Worm (Caenorhabditis elegans) whole organism, mixed stage, embryonic: Measurements from ENCODE around the gene cec-6.

Experiments used
- M03D4.4 ChIP-seq: sonication (generic microtip); optimal IDR thresholded peaks from 2 replicates; lab custom pipeline; 2017; ENCODE audit warnings: mild to moderate bottlenecking, missing genetic modification characterization, missing compliant biosample characterization
- bed-3 ChIP-seq: fragments of 200-800 bp; sonication (Bioruptor generic); optimal IDR thresholded peaks from 3 replicates; lab custom pipeline; 2018; ENCODE audit warnings: mild to moderate bottlenecking, missing genetic modification characterization, moderate library complexity, missing compliant biosample characterization
- blmp-1 ChIP-seq: fragments of 150-350 bp; optimal IDR thresholded peaks from 2 replicates; lab custom pipeline; 2014; ENCODE audit warnings: missing biosample characterization, missing genetic modification characterization
- ceh-39 ChIP-seq: fragments of 150-350 bp; optimal IDR thresholded peaks from 2 replicates; lab custom pipeline; 2014; ENCODE audit warnings: missing biosample characterization, missing genetic modification characterization
- ceh-43 ChIP-seq: fragments of 200-800 bp; sonication (Bioruptor generic); optimal IDR thresholded peaks from 2 replicates; lab custom pipeline; 2018; ENCODE audit warnings: mild to moderate bottlenecking, missing genetic modification characterization, moderate library complexity, missing compliant biosample characterization
- ceh-83 ChIP-seq: fragments of 200-800 bp; sonication (Bioruptor generic); optimal IDR thresholded peaks from 2 replicates; lab custom pipeline; 2018; ENCODE audit warnings: mild to moderate bottlenecking, missing genetic modification characterization, missing compliant biosample characterization
- ces-1 ChIP-seq: fragments of 150-350 bp; optimal IDR thresholded peaks from 2 replicates; lab custom pipeline; 2014; ENCODE audit warnings: missing biosample characterization, missing genetic modification reagents, missing genetic modification characterization
- drap-1 ChIP-seq: fragments of 200-800 bp; sonication (Bioruptor generic); optimal IDR thresholded peaks from 3 replicates; lab custom pipeline; 2018; ENCODE audit warnings: mild to moderate bottlenecking, missing genetic modification characterization, missing compliant biosample characterization
- elt-1 ChIP-seq: sonication (generic microtip); optimal IDR thresholded peaks from 2 replicates; lab custom pipeline; 2017; ENCODE audit warnings: missing genetic modification characterization, mild to moderate bottlenecking, missing compliant biosample characterization, antibody characterized with exemption, moderate library complexity, borderline replicate concordance; ENCODE audit not compliant: insufficient read depth
- elt-3 ChIP-seq: fragments of 150-350 bp; optimal IDR thresholded peaks from 2 replicates; lab custom pipeline; 2014; ENCODE audit warnings: missing biosample characterization, missing genetic modification characterization
- flh-1 ChIP-seq: fragments of 200-800 bp; sonication (Bioruptor generic); optimal IDR thresholded peaks from 2 replicates; lab custom pipeline; 2018; ENCODE audit warnings: mild to moderate bottlenecking, missing genetic modification characterization, moderate library complexity, missing compliant biosample characterization
- ham-2 ChIP-seq: fragments of 200-800 bp; sonication (Bioruptor generic); optimal IDR thresholded peaks from 2 replicates; lab custom pipeline; 2018; ENCODE audit warnings: mild to moderate bottlenecking, missing genetic modification characterization, missing compliant biosample characterization
- hlh-1 ChIP-seq: fragments of 150-350 bp; optimal IDR thresholded peaks from 2 replicates; lab custom pipeline; 2014; ENCODE audit warnings: missing biosample characterization, missing genetic modification reagents, missing genetic modification characterization
- lin-32 ChIP-seq: fragments of 200-800 bp; sonication (Bioruptor generic); optimal IDR thresholded peaks from 2 replicates; lab custom pipeline; 2018; ENCODE audit warnings: mild to moderate bottlenecking, missing genetic modification characterization, missing compliant biosample characterization
- lsy-2 ChIP-seq: fragments of 150-350 bp; optimal IDR thresholded peaks from 2 replicates; lab custom pipeline; 2014; ENCODE audit warnings: missing biosample characterization, missing genetic modification characterization
- mls-2 ChIP-seq: sonication (generic microtip); optimal IDR thresholded peaks from 2 replicates; lab custom pipeline; 2016; ENCODE audit warnings: mild to moderate bottlenecking, missing genetic modification characterization, moderate library complexity, missing compliant biosample characterization
- nhr-12 ChIP-seq: fragments of 150-350 bp; optimal IDR thresholded peaks from 2 replicates; lab custom pipeline; 2014; ENCODE audit warnings: missing biosample characterization, missing genetic modification characterization
- nhr-2 ChIP-seq: fragments of 150-350 bp; optimal IDR thresholded peaks from 2 replicates; lab custom pipeline; 2014; ENCODE audit warnings: missing biosample characterization, missing genetic modification characterization
- nhr-237 ChIP-seq: fragments of 150-350 bp; optimal IDR thresholded peaks from 2 replicates; lab custom pipeline; 2014; ENCODE audit warnings: missing biosample characterization, missing genetic modification characterization
- nhr-76 ChIP-seq: sonication (generic microtip); optimal IDR thresholded peaks from 2 replicates; lab custom pipeline; 2017; ENCODE audit warnings: missing biosample characterization, missing genetic modification characterization
- pha-4 ChIP-seq: fragments of 150-350 bp; optimal IDR thresholded peaks from 2 replicates; lab custom pipeline; 2018; ENCODE audit warnings: missing biosample characterization, missing genetic modification reagents, missing genetic modification characterization
- sem-2 ChIP-seq: fragments of 200-800 bp; sonication (Bioruptor generic); optimal IDR thresholded peaks from 2 replicates; lab custom pipeline; 2018; ENCODE audit warnings: mild to moderate bottlenecking, missing genetic modification characterization, missing compliant biosample characterization
- snpc-4 ChIP-seq: fragments of 150-350 bp; optimal IDR thresholded peaks from 2 replicates; lab custom pipeline; 2014; ENCODE audit warnings: missing biosample characterization, missing genetic modification characterization
- sptf-1 ChIP-seq: sonication (generic microtip); optimal IDR thresholded peaks from 2 replicates; lab custom pipeline; 2017; ENCODE audit warnings: mild to moderate bottlenecking, missing genetic modification characterization, moderate library complexity, missing compliant biosample characterization
- tbx-8 ChIP-seq: fragments of 200-800 bp; sonication (Bioruptor generic); optimal IDR thresholded peaks from 2 replicates; lab custom pipeline; 2018; ENCODE audit warnings: mild to moderate bottlenecking, missing genetic modification characterization, moderate library complexity, missing compliant biosample characterization
- unc-120 ChIP-seq: sonication (generic microtip); optimal IDR thresholded peaks from 2 replicates; lab custom pipeline; 2017; ENCODE audit warnings: missing genetic modification characterization, missing compliant biosample characterization; ENCODE audit not compliant: poor library complexity, severe bottlenecking
- unc-39 ChIP-seq: fragments of 150-350 bp; optimal IDR thresholded peaks from 2 replicates; lab custom pipeline; 2014; ENCODE audit warnings: missing biosample characterization, missing genetic modification characterization
- unc-62 ChIP-seq: fragments of 150-350 bp; optimal IDR thresholded peaks from 2 replicates; lab custom pipeline; 2014; ENCODE audit warnings: missing biosample characterization, missing genetic modification reagents, missing genetic modification characterization
- zip-8 ChIP-seq: fragments of 150-350 bp; optimal IDR thresholded peaks from 2 replicates; lab custom pipeline; 2014; ENCODE audit warnings: missing biosample characterization, missing genetic modification characterization
- ztf-11 ChIP-seq: fragments of 150-350 bp; optimal IDR thresholded peaks from 2 replicates; lab custom pipeline; 2014; ENCODE audit warnings: missing biosample characterization, missing genetic modification characterization

The cec-6 gene

ce11 chrIV:5582760-5583159, 38.1 kb downstream of the cec-6 start:
- TF ChIP-seq lin-32 (GFP tag; lab: Kevin White, UChicago) (no peak), ceh-83 (GFP tag; lab: Kevin White, UChicago) (no peak), nhr-237 (tag; lab: Kevin White, UChicago) (no peak), flh-1 (GFP tag; lab: Kevin White, UChicago) (no peak), ztf-11 (no peak), ces-1 (GFP tag; lab: Kevin White, UChicago) (no peak), nhr-12 (no peak)
- TF ChIP-seq, all 35 proteins: peak for 0

ce11 chrIV:5583184-5583583, 38.5 kb downstream of the cec-6 start:
- no peak for TF ChIP-seq ceh-83 (GFP tag; lab: Kevin White, UChicago)
- no peak for TF ChIP-seq flh-1 (GFP tag; lab: Kevin White, UChicago)
- no peak for TF ChIP-seq nhr-12
- TF ChIP-seq snpc-4 (tag; lab: Kevin White, UChicago) = no peak
- TF ChIP-seq drap-1 (GFP tag; lab: Kevin White, UChicago) = no peak
- no peak for TF ChIP-seq nhr-237 (tag; lab: Kevin White, UChicago)
- TF ChIP-seq ham-2 (GFP tag; lab: Kevin White, UChicago) = no peak
- TF ChIP-seq nhr-76 = no peak
- no peak for TF ChIP-seq ztf-11
- no peak for TF ChIP-seq ces-1 (GFP tag; lab: Kevin White, UChicago)

- TF ChIP-seq ceh-39 (tag; lab: Kevin White, UChicago) (no peak), pha-4 (tag; lab: Kevin White, UChicago) (no peak), nhr-2 (no peak), blmp-1 (tag; lab: Kevin White, UChicago) (no peak), snpc-4 (tag; lab: Kevin White, UChicago) (no peak), nhr-237 (tag; lab: Kevin White, UChicago) (no peak), ceh-83 (GFP tag; lab: Kevin White, UChicago) (no peak), lsy-2 (no peak), unc-120 (no peak), sptf-1 (tag; lab: Kevin White, UChicago) (no peak), unc-62 (GFP tag; lab: Kevin White, UChicago) (no peak), flh-1 (GFP tag; lab: Kevin White, UChicago) (no peak), tbx-8 (GFP tag; lab: Kevin White, UChicago) (no peak), sem-2 (GFP tag; lab: Kevin White, UChicago) (no peak), ceh-43 (GFP tag; lab: Kevin White, UChicago) (no peak), ces-1 (GFP tag; lab: Kevin White, UChicago) (no peak), bed-3 (no peak), M03D4.4 (tag; lab: Kevin White, UChicago) (no peak), elt-1 (no peak)
Observed at ce11 chrIV:5584384-5584783, 39.7 kb downstream of the cec-6 start, which contains the start of gene fkh-7. Gene fkh-7 (plus strand): TSS chrIV:5584684.

DNA sequence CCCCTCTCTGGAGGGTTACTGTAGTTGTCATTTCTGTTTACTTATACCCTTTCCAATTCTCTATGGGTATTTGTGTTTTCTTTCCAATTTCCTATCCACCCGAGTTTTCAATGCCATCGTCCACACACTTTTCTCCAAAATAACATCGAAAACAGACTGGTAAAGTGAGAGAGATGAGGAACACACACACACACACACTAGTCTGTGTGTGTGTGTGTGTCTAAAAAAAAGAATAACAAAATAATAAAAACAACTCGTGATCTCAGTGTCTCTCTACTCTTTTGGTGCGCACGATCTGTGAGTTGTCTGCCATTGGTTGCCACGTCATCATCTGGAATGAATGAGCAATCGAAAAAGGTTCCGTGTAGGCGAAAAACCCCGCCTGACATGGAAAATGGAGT, 41.7 kb downstream of the cec-6 start:
- no peak for TF ChIP-seq hlh-1 (tag; lab: Kevin White, UChicago)
- no peak for TF ChIP-seq bed-3
- no peak for TF ChIP-seq sem-2 (GFP tag; lab: Kevin White, UChicago)
- TF ChIP-seq snpc-4 (tag; lab: Kevin White, UChicago) = no peak
- no peak for TF ChIP-seq unc-39 (tag; lab: Kevin White, UChicago)
- TF ChIP-seq nhr-12 = no peak
- no peak for TF ChIP-seq nhr-237 (tag; lab: Kevin White, UChicago)
- no peak for TF ChIP-seq drap-1 (GFP tag; lab: Kevin White, UChicago)
- no peak for TF ChIP-seq ham-2 (GFP tag; lab: Kevin White, UChicago)
- no peak for TF ChIP-seq pha-4 (tag; lab: Kevin White, UChicago)
- TF ChIP-seq unc-62 (GFP tag; lab: Kevin White, UChicago) = no peak
- TF ChIP-seq lsy-2 = no peak
- TF ChIP-seq elt-3 = no peak
- TF ChIP-seq flh-1 (GFP tag; lab: Kevin White, UChicago) = no peak
- no peak for TF ChIP-seq zip-8 (tag; lab: Kevin White, UChicago)
- TF ChIP-seq lin-32 (GFP tag; lab: Kevin White, UChicago) = no peak
- TF ChIP-seq M03D4.4 (tag; lab: Kevin White, UChicago) = no peak
- no peak for TF ChIP-seq tbx-8 (GFP tag; lab: Kevin White, UChicago)
- TF ChIP-seq mls-2 = no peak
- TF ChIP-seq ztf-11 = no peak
